Fruit fly (Drosophila melanogaster) whole organism, prepupa: ENCODE results near the gene MetRS-m.

Experiments used
- CG6276 ChIP-seq: fragments of 200-800 bp; sonication (Bioruptor generic); optimal IDR thresholded peaks from 2 replicates; lab custom pipeline; 2017; ENCODE audit warnings: missing biosample characterization, mild to moderate bottlenecking, missing genetic modification characterization
- fd59A ChIP-seq: fragments of 200-800 bp; sonication (Bioruptor generic); optimal IDR thresholded peaks from 2 replicates; lab custom pipeline; 2017; ENCODE audit warnings: missing biosample characterization, mild to moderate bottlenecking, missing genetic modification characterization, missing genetic modification reagents
- fd85E ChIP-seq: fragments of 200-800 bp; sonication (Bioruptor generic); optimal IDR thresholded peaks from 3 replicates; lab custom pipeline; 2016; ENCODE audit warnings: missing biosample characterization, missing genetic modification characterization

DNA sequence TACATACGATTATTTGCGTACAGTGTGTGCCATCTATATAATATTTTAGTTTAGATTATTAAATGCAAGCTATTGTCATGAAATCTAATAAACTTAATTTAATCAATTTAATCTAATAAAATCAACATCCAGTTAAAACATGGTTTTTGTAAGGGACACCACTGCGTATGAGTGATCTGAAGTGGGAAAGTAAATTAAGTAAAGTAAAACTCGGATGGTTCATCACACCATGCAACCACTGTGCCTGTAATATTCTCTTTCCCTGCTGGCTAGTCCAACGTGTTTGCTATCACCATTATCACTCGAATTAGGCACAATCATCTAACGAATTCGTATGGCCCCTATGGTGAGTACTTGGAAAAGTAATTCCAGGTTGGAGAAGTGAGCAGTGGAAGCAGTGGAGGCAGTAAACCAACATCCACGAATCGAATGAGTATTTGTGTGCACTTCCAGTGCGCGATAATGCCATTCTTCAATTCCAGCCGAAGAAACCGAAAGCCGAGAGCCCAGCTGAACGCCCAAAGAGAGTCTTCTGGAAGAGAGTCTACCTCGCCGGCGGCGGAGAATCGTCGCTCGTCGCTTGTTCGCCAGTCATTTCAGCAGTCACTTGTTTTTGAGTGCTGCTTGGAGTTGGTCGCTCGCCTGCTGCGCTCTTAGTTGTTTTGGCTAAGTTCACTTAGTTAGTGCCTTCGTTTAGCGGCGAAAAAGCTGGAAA lies 29.0 kb upstream of the MetRS-m start, which contains the start of gene red:
- TF ChIP-seq CG6276 (GFP tag; lab: Kevin White, UChicago) (peak; percentile 58), fd85E (GFP tag; lab: Kevin White, UChicago) (no peak), fd59A (GFP tag; lab: Kevin White, UChicago) (no peak)
